Worm (Caenorhabditis elegans) whole organism, L4 larva: ENCODE results near the gene F09G2.8.

Experiments
- F10B5.3 ChIP-seq: sonication (generic microtip); optimal IDR thresholded peaks from 2 replicates; lab custom pipeline; 2016; ENCODE audit warnings: mild to moderate bottlenecking, missing genetic modification characterization, missing compliant biosample characterization
- R02D3.7 ChIP-seq: fragments of 150-350 bp; sonication (generic microtip); optimal IDR thresholded peaks from 3 replicates; lab custom pipeline; 2014; ENCODE audit warnings: missing biosample characterization, missing genetic modification characterization
- fos-1 ChIP-seq: fragments of 150-350 bp; optimal IDR thresholded peaks from 2 replicates; lab custom pipeline; 2014; ENCODE audit warnings: missing biosample characterization, missing genetic modification characterization
- lin-13 ChIP-seq: fragments of 150-350 bp; optimal IDR thresholded peaks from 2 replicates; lab custom pipeline; 2014; ENCODE audit warnings: missing biosample characterization, missing genetic modification reagents, missing genetic modification characterization
- lin-39 ChIP-seq: fragments of 150-350 bp; optimal IDR thresholded peaks from 2 replicates; lab custom pipeline; 2014; ENCODE audit warnings: missing biosample characterization, missing genetic modification reagents, missing genetic modification characterization
- mdl-1 ChIP-seq, 2 experiments: fragments of 150-350 bp in 1 of 2; sonication (generic microtip) in 1 of 2; optimal IDR thresholded peaks; 2 replicates each; lab custom pipeline; 2014 to 2017; ENCODE audit warnings: missing biosample characterization in 2 of 2, missing genetic modification characterization in 2 of 2
- nhr-25 ChIP-seq: sonication (generic microtip); optimal IDR thresholded peaks from 2 replicates; lab custom pipeline; 2017; ENCODE audit warnings: missing genetic modification characterization, mild to moderate bottlenecking, missing compliant biosample characterization, antibody characterized with exemption, moderate library complexity, borderline replicate concordance; ENCODE audit not compliant: insufficient read depth
- nhr-28 ChIP-seq: fragments of 150-350 bp; optimal IDR thresholded peaks from 2 replicates; lab custom pipeline; 2014; ENCODE audit warnings: missing biosample characterization, missing genetic modification characterization
- unc-130 ChIP-seq: sonication (generic microtip); optimal IDR thresholded peaks from 2 replicates; lab custom pipeline; 2016; ENCODE audit warnings: missing genetic modification reagents, missing genetic modification characterization, missing compliant biosample characterization
- unc-62 ChIP-seq, 3 experiments: fragments of 150-350 bp in 1 of 3; sonication (generic microtip); optimal IDR thresholded peaks in 2 of 3; peaks in 1 of 3; 1 replicate in 1 of 3; 2 replicates in 2 of 3; lab custom pipeline; 2014 to 2017; ENCODE audit warnings: missing biosample characterization in 3 of 3, missing genetic modification characterization in 3 of 3, missing genetic modification reagents in 3 of 3, missing genotype in 1 of 3
- zfp-3 ChIP-seq: fragments of 200-800 bp; sonication (Bioruptor generic); conservative IDR thresholded peaks from 2 replicates; pipeline ENCODE4 v1.3.6; 2022; ENCODE audit warnings: missing genetic modification reagents, missing genetic modification characterization, missing compliant biosample characterization
- ztf-11 ChIP-seq: fragments of 150-350 bp; optimal IDR thresholded peaks from 2 replicates; lab custom pipeline; 2014; ENCODE audit warnings: missing biosample characterization, missing genetic modification characterization

DNA sequence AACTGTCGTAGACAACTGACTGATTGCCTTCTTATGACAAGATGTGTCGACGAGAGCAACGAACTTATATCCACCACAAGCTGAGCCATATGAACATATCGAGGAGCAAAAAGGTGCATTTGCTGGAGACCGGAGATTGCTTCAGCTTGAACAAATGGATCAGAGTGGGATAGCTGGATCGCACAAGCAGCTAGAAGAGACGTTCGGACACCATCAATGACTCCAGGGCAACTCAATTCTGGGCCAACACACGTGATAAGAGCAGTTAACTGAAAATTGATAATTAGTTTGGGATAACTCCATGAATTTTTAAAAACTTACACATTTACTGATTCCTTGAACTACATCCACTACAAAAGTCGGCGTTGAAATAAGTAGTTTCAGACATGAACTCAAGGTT is 15.5 kb upstream of the F09G2.8 start:
- TF ChIP-seq R02D3.7 (no peak), F10B5.3 (no peak), fos-1 (tag; lab: Kevin White, UChicago) (no peak), zfp-3 (GFP tag; lab: Robert Waterston, UW) (no peak), unc-130 (GFP tag; lab: Kevin White, UChicago) (no peak), lin-13 (GFP tag; lab: Kevin White, UChicago) (no peak), nhr-28 (tag; lab: Kevin White, UChicago) (no peak), ztf-11 (tag; lab: Kevin White, UChicago) (no peak), lin-39 (tag; lab: Kevin White, UChicago) (no peak), nhr-25 (tag; lab: Kevin White, UChicago) (no peak), mdl-1 (tag; optimal IDR thresholded peaks at IDR 0.05; lab: Kevin White, UChicago) (no peak), unc-62 (GFP tag; optimal IDR thresholded peaks at IDR 0.05 in 1 of 2; lab: Kevin White, UChicago) (peak in 1 of 2 experiments; percentile 63), unc-62 (tag; optimal IDR thresholded peaks at IDR 0.05; lab: Kevin White, UChicago) (no peak)
